Fruit fly (Drosophila melanogaster): ENCODE measurements around the gene Acsf3.
A peak's percentile ranks its signal among the peaks of the same experiment; 100 is the strongest.

The Acsf3 gene

DNA sequence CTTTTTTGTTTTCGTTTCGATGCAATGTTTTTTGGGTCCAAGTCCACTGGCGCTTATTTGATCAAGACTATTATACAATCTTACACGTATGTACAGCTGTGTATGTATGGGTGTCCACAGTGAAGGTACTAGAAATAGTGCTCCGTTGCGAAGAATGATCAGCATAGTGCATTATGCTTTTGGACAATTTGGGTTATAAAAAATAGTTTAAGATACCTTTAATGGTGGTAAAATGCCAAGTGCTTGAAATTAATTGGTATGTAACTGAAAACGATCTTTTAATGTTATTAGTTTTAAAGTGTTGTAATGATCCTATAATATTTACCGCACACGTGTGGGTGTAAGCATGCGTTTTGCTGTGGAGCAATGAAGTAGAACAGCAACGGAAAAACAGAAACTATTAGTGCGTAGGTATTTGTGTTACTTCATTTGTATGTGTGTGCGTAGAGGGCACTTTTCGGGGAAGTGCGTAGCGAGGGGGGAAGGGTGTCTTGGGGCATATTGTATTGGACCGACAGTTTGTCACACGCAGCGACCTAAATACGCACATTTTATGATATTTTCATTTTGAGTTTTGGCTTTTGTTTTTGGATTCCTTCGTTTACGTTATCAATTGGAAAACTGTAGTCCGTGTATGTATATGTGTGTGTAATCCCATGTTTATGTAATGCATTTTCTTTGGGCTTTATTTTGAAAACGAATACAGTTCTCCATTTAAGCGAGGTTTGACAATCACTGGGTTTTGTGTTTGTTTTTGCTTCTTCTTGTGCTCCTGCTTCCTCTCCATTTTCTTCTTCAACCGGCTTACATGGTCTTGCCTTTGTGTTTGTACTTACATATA lies 7.5 kb downstream of the Acsf3 start (continued):
- TF ChIP-seq CG6854 (GFP tag; optimal IDR thresholded peaks at IDR 0.05) (peak; percentile 69), Rx (GFP tag; IDR thresholded peaks at IDR 0.05) (peak; percentile 80), CG17385 (GFP tag; optimal IDR thresholded peaks at IDR 0.05) (peak; percentile 83), cad (GFP tag; optimal IDR thresholded peaks at IDR 0.05) (peak; percentile 41), sens (GFP tag) (peak; percentile 99), ab (GFP tag; optimal IDR thresholded peaks at IDR 0.05) (peak; percentile 72), Hand (GFP tag; optimal IDR thresholded peaks at IDR 0.05) (peak; percentile 39), H15 (GFP tag; IDR thresholded peaks at IDR 0.05) (peak; percentile 83), unpg (GFP tag; optimal IDR thresholded peaks at IDR 0.05) (peak; percentile 95), Dek (tag; optimal IDR thresholded peaks at IDR 0.05) (peak; percentile 76), CG2889 (GFP tag; IDR thresholded peaks at IDR 0.05) (peak; percentile 63; the same call in 2 of the 3 replicates), fd102C (GFP tag; optimal IDR thresholded peaks at IDR 0.05) (peak; percentile 63), dm (GFP tag; optimal IDR thresholded peaks at IDR 0.05) (peak; percentile 87), fru (optimal IDR thresholded peaks at IDR 0.05) (no peak), tup (GFP tag; optimal IDR thresholded peaks at IDR 0.05) (peak; percentile 55), hbn (GFP tag; IDR thresholded peaks at IDR 0.05; ENCODE audit: partially characterized antibody) (no peak), az2 (GFP tag; optimal IDR thresholded peaks at IDR 0.05) (peak; percentile 91), CG8359 (GFP tag; optimal IDR thresholded peaks at IDR 0.05; ENCODE audit: borderline replicate concordance) (peak; percentile 88), CG12744 (GFP tag; optimal IDR thresholded peaks at IDR 0.05) (peak; percentile 79), ssp (GFP tag; IDR thresholded peaks at IDR 0.05) (peak; percentile 71), CG18599 (GFP tag; optimal IDR thresholded peaks at IDR 0.05) (peak; percentile 90), CG3281 (GFP tag; optimal IDR thresholded peaks at IDR 0.05) (peak; percentile 86), sima (GFP tag; optimal IDR thresholded peaks at IDR 0.05) (peak; percentile 64), CG15479 (GFP tag; optimal IDR thresholded peaks at IDR 0.05) (no peak), cato (GFP tag; optimal IDR thresholded peaks at IDR 0.05; ENCODE audit: borderline replicate concordance) (peak; percentile 86), sens-2 (GFP tag; IDR thresholded peaks at IDR 0.05) (peak; percentile 55; the same call in 1 of the 2 replicates), ro (GFP tag; IDR thresholded peaks at IDR 0.05) (peak; percentile 54; the same call in 1 of the 2 replicates), CG16779 (GFP tag; IDR thresholded peaks at IDR 0.05) (no peak), lov (optimal IDR thresholded peaks at IDR 0.05) (no peak), lov (GFP tag; IDR thresholded peaks at IDR 0.05) (peak; percentile 75; the same call in 2 of the 3 replicates), CG11723 (GFP tag; optimal IDR thresholded peaks at IDR 0.05) (peak; percentile 86), vfl (GFP tag; optimal IDR thresholded peaks at IDR 0.05) (peak; percentile 53), CG12391 (tag; optimal IDR thresholded peaks at IDR 0.05) (peak; percentile 95), CG4730 (GFP tag; IDR thresholded peaks at IDR 0.05) (peak; percentile 72), CG1233 (GFP tag; optimal IDR thresholded peaks at IDR 0.05) (peak; percentile 92), z (GFP tag; IDR thresholded peaks at IDR 0.05) (no peak), CG10274 (GFP tag; optimal IDR thresholded peaks at IDR 0.05) (peak; percentile 70), CG9876 (GFP tag; optimal IDR thresholded peaks at IDR 0.05) (peak; percentile 82), fd3F (GFP tag; optimal IDR thresholded peaks at IDR 0.05) (peak; percentile 76), Ptx1 (GFP tag; IDR thresholded peaks at IDR 0.05) (peak; percentile 90), caup (GFP tag; optimal IDR thresholded peaks at IDR 0.05; ENCODE audit: severe bottlenecking) (peak; percentile 77), zfh1 (GFP tag; IDR thresholded peaks at IDR 0.05) (peak; percentile 90), Aef1 (GFP tag; IDR thresholded peaks at IDR 0.05) (peak; percentile 81), Dbx (GFP tag; IDR thresholded peaks at IDR 0.05) (no peak), dpn (GFP tag; optimal IDR thresholded peaks at IDR 0.05) (peak; percentile 88 to 93), CG13296 (GFP tag; optimal IDR thresholded peaks at IDR 0.05) (peak; percentile 85), hkb (optimal IDR thresholded peaks at IDR 0.05) (no peak), hkb (GFP tag; IDR thresholded peaks at IDR 0.05) (peak; percentile 90), gem (tag; optimal IDR thresholded peaks at IDR 0.05) (peak; percentile 97), CG31388 (GFP tag; optimal IDR thresholded peaks at IDR 0.05) (peak; percentile 87)
